Fruit fly (Drosophila melanogaster) whole organism, embryonic: ENCODE data around the gene path.

Source experiments
- Ada2b ChIP-seq: fragments of 200-800 bp; sonication (Bioruptor generic); IDR thresholded peaks from 2 replicates; pipeline ENCODE4 v1.3.6; 2022; ENCODE audit warnings: missing biosample characterization, missing genetic modification characterization
- Atf6 ChIP-seq: fragments of 200-800 bp; sonication (Bioruptor generic); IDR thresholded peaks from 2 replicates; pipeline ENCODE4 v1.3.6; 2022; ENCODE audit warnings: missing biosample characterization, missing genetic modification characterization
- BEAF-32 ChIP-seq: fragments of 200-800 bp; sonication (Bioruptor generic); optimal IDR thresholded peaks from 3 replicates; lab custom pipeline; 2017; ENCODE audit warnings: missing biosample characterization, missing genetic modification characterization, mild to moderate bottlenecking, moderate library complexity, missing genetic modification reagents
- CG12155 ChIP-seq: fragments of 200-800 bp; sonication (Bioruptor generic); optimal IDR thresholded peaks from 3 replicates; lab custom pipeline; 2016; ENCODE audit warnings: missing biosample characterization, missing genetic modification characterization
- CG12299 ChIP-seq: fragments of 200-800 bp; sonication (Bioruptor generic); optimal IDR thresholded peaks from 2 replicates; lab custom pipeline; 2018; ENCODE audit warnings: missing biosample characterization, mild to moderate bottlenecking, missing genetic modification characterization
- CG1233 ChIP-seq: fragments of 200-800 bp; sonication (Bioruptor generic); optimal IDR thresholded peaks from 4 replicates; lab custom pipeline; 2018; ENCODE audit warnings: missing biosample characterization, mild to moderate bottlenecking, missing genetic modification characterization
- CG16813 ChIP-seq: fragments of 200-800 bp; sonication (Bioruptor generic); IDR thresholded peaks from 3 replicates; pipeline ENCODE4 v1.3.6; 2022; ENCODE audit warnings: missing biosample characterization, missing genetic modification characterization; ENCODE audit not compliant: partially characterized antibody
- CG2120 ChIP-seq: fragments of 200-800 bp; sonication (Bioruptor generic); optimal IDR thresholded peaks from 3 replicates; lab custom pipeline; 2016; ENCODE audit warnings: missing biosample characterization, missing genetic modification characterization
- CG2202 ChIP-seq: fragments of 200-800 bp; sonication (Bioruptor generic); optimal IDR thresholded peaks from 2 replicates; lab custom pipeline; 2018; ENCODE audit warnings: missing biosample characterization, mild to moderate bottlenecking, missing genetic modification characterization
- CG2712 ChIP-seq: fragments of 200-800 bp; optimal IDR thresholded peaks from 3 replicates; lab custom pipeline; 2019; ENCODE audit warnings: missing biosample characterization, mild to moderate bottlenecking, missing genetic modification characterization, moderate library complexity
- CG3065 ChIP-seq: fragments of 200-800 bp; sonication (Bioruptor generic); optimal IDR thresholded peaks from 2 replicates; lab custom pipeline; 2016; ENCODE audit warnings: missing biosample characterization, missing genetic modification characterization
- CG3163 ChIP-seq: fragments of 200-800 bp; sonication (Bioruptor generic); optimal IDR thresholded peaks from 3 replicates; lab custom pipeline; 2016; ENCODE audit warnings: missing biosample characterization, missing genetic modification characterization
- CG33213 ChIP-seq: fragments of 200-800 bp; sonication (Bioruptor generic); optimal IDR thresholded peaks from 3 replicates; lab custom pipeline; 2016; ENCODE audit warnings: missing biosample characterization, missing genetic modification characterization
- CG42726 ChIP-seq: fragments of 200-800 bp; sonication (Bioruptor generic); IDR thresholded peaks from 2 replicates; pipeline ENCODE4 v1.3.6; 2022; ENCODE audit warnings: missing biosample characterization, missing genetic modification characterization; ENCODE audit not compliant: partially characterized antibody
- CG4282 ChIP-seq: fragments of 200-800 bp; sonication (Bioruptor generic); optimal IDR thresholded peaks from 2 replicates; lab custom pipeline; 2016; ENCODE audit warnings: missing biosample characterization, missing genetic modification characterization
- CG43689 ChIP-seq: fragments of 200-800 bp; sonication (Bioruptor generic); IDR thresholded peaks from 2 replicates; pipeline ENCODE4 v1.3.6; 2022; ENCODE audit warnings: missing biosample characterization, missing genetic modification characterization
- CG4854 ChIP-seq: fragments of 200-800 bp; sonication (Bioruptor generic); optimal IDR thresholded peaks from 2 replicates; lab custom pipeline; 2016; ENCODE audit warnings: missing biosample characterization, missing genetic modification characterization, inconsistent platforms
- CG8388 ChIP-seq: fragments of 200-800 bp; sonication (Bioruptor generic); optimal IDR thresholded peaks from 2 replicates; lab custom pipeline; 2019; ENCODE audit warnings: missing biosample characterization, mild to moderate bottlenecking, missing genetic modification characterization, moderate library complexity
- CG8924 ChIP-seq: fragments of 200-800 bp; optimal IDR thresholded peaks from 3 replicates; lab custom pipeline; 2019; ENCODE audit warnings: missing biosample characterization, mild to moderate bottlenecking, missing genetic modification characterization, moderate library complexity
- CG9609 ChIP-seq: fragments of 200-800 bp; sonication (Bioruptor generic); optimal IDR thresholded peaks from 3 replicates; lab custom pipeline; 2016; ENCODE audit warnings: missing biosample characterization, missing genetic modification characterization
- CG9876 ChIP-seq: fragments of 200-800 bp; sonication (Bioruptor generic); optimal IDR thresholded peaks from 2 replicates; lab custom pipeline; 2016; ENCODE audit warnings: missing biosample characterization, missing genetic modification characterization
- CoRest ChIP-seq: fragments of 200-800 bp; sonication (Bioruptor generic); optimal IDR thresholded peaks from 3 replicates; lab custom pipeline; 2018; ENCODE audit warnings: missing biosample characterization, mild to moderate bottlenecking, missing genetic modification characterization, moderate library complexity
- CrebB ChIP-seq: fragments of 200-800 bp; sonication (Bioruptor generic); optimal IDR thresholded peaks from 3 replicates; lab custom pipeline; 2018; ENCODE audit warnings: missing biosample characterization, mild to moderate bottlenecking, missing genetic modification characterization
- Deaf1 ChIP-seq: fragments of 200-800 bp; optimal IDR thresholded peaks from 3 replicates; lab custom pipeline; 2019; ENCODE audit warnings: missing biosample characterization, mild to moderate bottlenecking, missing genetic modification characterization, moderate library complexity
- Fer1 ChIP-seq: fragments of 200-800 bp; sonication (Bioruptor generic); optimal IDR thresholded peaks from 2 replicates; lab custom pipeline; 2017; ENCODE audit warnings: missing biosample characterization, mild to moderate bottlenecking, missing genetic modification characterization
- Lpt ChIP-seq: fragments of >200 bp; optimal IDR thresholded peaks from 2 replicates; lab custom pipeline; 2018; ENCODE audit warnings: missing biosample characterization, missing genetic modification characterization
- MBD-R2 ChIP-seq: fragments of 200-800 bp; sonication (Bioruptor generic); IDR thresholded peaks from 2 replicates; pipeline ENCODE4 v1.3.6; 2022; ENCODE audit warnings: missing biosample characterization, missing genetic modification characterization
- NfI ChIP-seq: fragments of 200-800 bp; sonication (Bioruptor generic); optimal IDR thresholded peaks from 3 replicates; lab custom pipeline; 2018; ENCODE audit warnings: missing biosample characterization, mild to moderate bottlenecking, missing genetic modification characterization, moderate library complexity
- Poxn ChIP-seq: fragments of 200-800 bp; sonication (Bioruptor generic); IDR thresholded peaks from 2 replicates; pipeline ENCODE4 v1.3.6; 2022; ENCODE audit warnings: missing biosample characterization, missing genetic modification characterization
- Sry-δ ChIP-seq: fragments of 200-800 bp; sonication (Bioruptor generic); optimal IDR thresholded peaks from 2 replicates; lab custom pipeline; 2016; ENCODE audit warnings: missing biosample characterization, missing genetic modification characterization
- Vsx1 ChIP-seq: fragments of 200-800 bp; sonication (Bioruptor generic); optimal IDR thresholded peaks from 2 replicates; lab custom pipeline; 2017; ENCODE audit warnings: missing biosample characterization, mild to moderate bottlenecking, missing genetic modification characterization, missing genetic modification reagents
- Xbp1 ChIP-seq: fragments of 200-800 bp; sonication (Bioruptor generic); optimal IDR thresholded peaks from 3 replicates; lab custom pipeline; 2016; ENCODE audit warnings: missing biosample characterization, mild to moderate bottlenecking, missing genetic modification characterization
- YL-1 ChIP-seq: fragments of 200-800 bp; sonication (Bioruptor generic); optimal IDR thresholded peaks from 3 replicates; lab custom pipeline; 2017; ENCODE audit warnings: missing biosample characterization, mild to moderate bottlenecking, missing genetic modification characterization
- ab ChIP-seq: fragments of 200-800 bp; sonication (Bioruptor generic); optimal IDR thresholded peaks from 2 replicates; lab custom pipeline; 2016; ENCODE audit warnings: missing biosample characterization, missing genetic modification characterization
- corto ChIP-seq: fragments of 200-800 bp; sonication (Bioruptor generic); optimal IDR thresholded peaks from 2 replicates; lab custom pipeline; 2016; ENCODE audit warnings: missing biosample characterization, mild to moderate bottlenecking, missing genetic modification characterization, moderate library complexity
- dmrt99B ChIP-seq: fragments of 200-800 bp; sonication (Bioruptor generic); optimal IDR thresholded peaks from 2 replicates; lab custom pipeline; 2018; ENCODE audit warnings: missing biosample characterization, mild to moderate bottlenecking, missing genetic modification characterization, moderate library complexity
- dpn ChIP-seq, 2 experiments: fragments of 200-800 bp; sonication (Bioruptor generic); optimal IDR thresholded peaks; 3 replicates each; lab custom pipeline; 2016; ENCODE audit warnings: missing biosample characterization in 2 of 2, missing genetic modification characterization in 2 of 2
- esg ChIP-seq: fragments of 200-800 bp; sonication (Bioruptor generic); conservative IDR thresholded peaks from 2 replicates; pipeline ENCODE4 v1.3.6; 2022; ENCODE audit warnings: missing biosample characterization, missing genetic modification characterization
- eve ChIP-seq, 2 experiments: fragments of >200 bp; optimal IDR thresholded peaks; 2 replicates each; lab custom pipeline; 2017; ENCODE audit warnings: missing biosample characterization in 2 of 2, missing genetic modification characterization in 2 of 2
- gcm ChIP-seq: fragments of 200-800 bp; sonication (Bioruptor generic); optimal IDR thresholded peaks from 2 replicates; lab custom pipeline; 2019; ENCODE audit warnings: missing biosample characterization, mild to moderate bottlenecking, missing genetic modification characterization, moderate library complexity
- grn ChIP-seq: fragments of 200-800 bp; sonication (Bioruptor generic); optimal IDR thresholded peaks from 3 replicates; lab custom pipeline; 2017; ENCODE audit warnings: missing biosample characterization, missing genetic modification characterization
- h ChIP-seq: fragments of >200 bp; optimal IDR thresholded peaks from 2 replicates; lab custom pipeline; 2017
- nmo ChIP-seq: fragments of 200-800 bp; sonication (Bioruptor generic); optimal IDR thresholded peaks from 2 replicates; lab custom pipeline; 2018; ENCODE audit warnings: missing biosample characterization, mild to moderate bottlenecking, missing genetic modification characterization, moderate library complexity
- p53 ChIP-seq: fragments of 200-800 bp; sonication (Bioruptor generic); optimal IDR thresholded peaks from 2 replicates; lab custom pipeline; 2016; ENCODE audit warnings: missing biosample characterization, missing genetic modification characterization
- rib ChIP-seq: fragments of 200-800 bp; sonication (Bioruptor generic); IDR thresholded peaks from 2 replicates; pipeline ENCODE4 v1.3.6; 2022; ENCODE audit warnings: missing biosample characterization, missing genetic modification characterization
- run ChIP-seq: fragments of 200-800 bp; sonication (Bioruptor generic); optimal IDR thresholded peaks from 3 replicates; lab custom pipeline; 2018; ENCODE audit warnings: missing biosample characterization, mild to moderate bottlenecking, missing genetic modification characterization
- sd ChIP-seq: fragments of 200-800 bp; sonication (Bioruptor generic); optimal IDR thresholded peaks from 3 replicates; lab custom pipeline; 2018; ENCODE audit warnings: missing biosample characterization, mild to moderate bottlenecking, missing genetic modification characterization, moderate library complexity
- shn ChIP-seq: fragments of 200-800 bp; sonication (Bioruptor generic); optimal IDR thresholded peaks from 3 replicates; lab custom pipeline; 2016; ENCODE audit warnings: missing biosample characterization, missing genetic modification characterization
- slou ChIP-seq: fragments of 200-800 bp; sonication (Bioruptor generic); optimal IDR thresholded peaks from 3 replicates; lab custom pipeline; 2016; ENCODE audit warnings: missing biosample characterization, missing genetic modification characterization
- trem ChIP-seq: fragments of 200-800 bp; optimal IDR thresholded peaks from 3 replicates; lab custom pipeline; 2019; ENCODE audit warnings: missing biosample characterization, mild to moderate bottlenecking, missing genetic modification characterization, moderate library complexity
- ttk ChIP-seq: fragments of 200-800 bp; sonication (Bioruptor generic); IDR thresholded peaks from 2 replicates; pipeline ENCODE4 v2.1.2; 2022; ENCODE audit warnings: missing biosample characterization, missing genetic modification characterization

The path gene

dm6 chr3L:9462247-9462769, 42.8 kb downstream of the path start (continued):
- TF ChIP-seq ttk (peak; percentile 29; the same call in 1 of the 2 replicates), corto (GFP tag; lab: Kevin White, UChicago) (peak; percentile 56), Vsx1 (GFP tag; lab: Kevin White, UChicago) (peak; percentile 91), CG3163 (GFP tag; lab: Kevin White, UChicago) (peak; percentile 50), Xbp1 (GFP tag; lab: Kevin White, UChicago) (peak; percentile 84), h (lab: Kevin White, UChicago) (no peak), p53 (GFP tag; lab: Kevin White, UChicago) (peak; percentile 60), esg (GFP tag; lab: Robert Waterston, UW) (peak; percentile 74), grn (no peak), Sry-δ (GFP tag; lab: Kevin White, UChicago) (peak; percentile 15), slou (GFP tag; lab: Kevin White, UChicago) (no peak), CG2712 (peak; percentile 96), CG4854 (GFP tag; lab: Kevin White, UChicago) (peak; percentile 81), CoRest (tag; lab: Kevin White, UChicago) (peak; percentile 92), ab (GFP tag; lab: Kevin White, UChicago) (no peak), CG4282 (GFP tag; lab: Kevin White, UChicago) (no peak), sd (tag; lab: Kevin White, UChicago) (no peak), Lpt (GFP tag; lab: Kevin White, UChicago) (no peak), CG33213 (peak; percentile 49), CG12299 (tag; lab: Kevin White, UChicago) (peak; percentile 92), CG43689 (GFP tag; lab: Robert Waterston, UW) (no peak), eve (GFP tag; optimal IDR thresholded peaks at IDR 0.05; lab: Kevin White, UChicago) (no peak), BEAF-32 (GFP tag; lab: Kevin White, UChicago) (no peak), CG2120 (GFP tag; lab: Kevin White, UChicago) (peak; percentile 82), Poxn (no peak), CrebB (tag; lab: Kevin White, UChicago) (peak; percentile 80), CG42726 (GFP tag; lab: Robert Waterston, UW) (no peak; the same call in 1 of the 2 replicates), Ada2b (GFP tag; lab: Robert Waterston, UW) (peak; percentile 64), CG9876 (GFP tag; lab: Kevin White, UChicago) (no peak), CG9609 (GFP tag; lab: Kevin White, UChicago) (peak; percentile 42), CG2202 (tag; lab: Kevin White, UChicago) (peak; percentile 88), run (peak; percentile 89), NfI (GFP tag; lab: Kevin White, UChicago) (peak; percentile 81), gcm (peak; percentile 95), dmrt99B (tag; lab: Kevin White, UChicago) (peak; percentile 94), CG3065 (GFP tag; lab: Kevin White, UChicago) (peak; percentile 67), CG8388 (GFP tag; lab: Kevin White, UChicago) (peak; percentile 94), Atf6 (GFP tag; lab: Robert Waterston, UW) (peak; percentile 73; the same call in 1 of the 2 replicates), nmo (GFP tag; lab: Kevin White, UChicago) (peak; percentile 92), Fer1 (GFP tag; lab: Kevin White, UChicago) (peak; percentile 95), YL-1 (peak; percentile 52), Deaf1 (tag; lab: Kevin White, UChicago) (peak; percentile 74), CG8924 (tag; lab: Kevin White, UChicago) (peak; percentile 96), MBD-R2 (GFP tag; lab: Robert Waterston, UW) (no peak; the same call in 1 of the 2 replicates), dpn (GFP tag; optimal IDR thresholded peaks at IDR 0.05; lab: Kevin White, UChicago) (peak; percentile 73 to 77), CG16813 (no peak), rib (GFP tag; lab: Robert Waterston, UW) (no peak), shn (peak; percentile 69), CG1233 (GFP tag; lab: Kevin White, UChicago) (peak; percentile 77), trem (tag; lab: Kevin White, UChicago) (peak; percentile 91), CG12155 (GFP tag; lab: Kevin White, UChicago) (peak; percentile 59)
